Fruit fly (Drosophila melanogaster) whole organism, adult: ENCODE results near the gene bor.

Experiments used
- CG11617 ChIP-seq: fragments of 200-800 bp; sonication (Bioruptor generic); optimal IDR thresholded peaks from 2 replicates; lab custom pipeline; 2017; ENCODE audit warnings: mild to moderate bottlenecking, missing biosample characterization, missing genetic modification reagents, missing genetic modification characterization
- CG12768 ChIP-seq: fragments of 200-800 bp; sonication (Bioruptor generic); optimal IDR thresholded peaks from 2 replicates; lab custom pipeline; 2017; ENCODE audit warnings: missing biosample characterization, missing genetic modification characterization, mild to moderate bottlenecking, moderate library complexity, missing genetic modification reagents
- CG14711 ChIP-seq: fragments of 200-800 bp; sonication (Bioruptor generic); optimal IDR thresholded peaks from 2 replicates; lab custom pipeline; 2018; ENCODE audit warnings: missing biosample characterization, mild to moderate bottlenecking, missing genetic modification characterization, moderate library complexity
- CG1620 ChIP-seq: fragments of 200-800 bp; sonication (Bioruptor generic); optimal IDR thresholded peaks from 2 replicates; lab custom pipeline; 2016; ENCODE audit warnings: missing biosample characterization, missing genetic modification characterization
- CG5204 ChIP-seq: fragments of 200-800 bp; sonication (Bioruptor generic); optimal IDR thresholded peaks from 2 replicates; lab custom pipeline; 2016; ENCODE audit warnings: missing biosample characterization, missing genetic modification characterization
- CG7101 ChIP-seq: fragments of 200-800 bp; sonication (Bioruptor generic); optimal IDR thresholded peaks from 2 replicates; lab custom pipeline; 2018; ENCODE audit warnings: missing biosample characterization, mild to moderate bottlenecking, missing genetic modification characterization, moderate library complexity
- Clk ChIP-seq: fragments of 200-800 bp; sonication (Bioruptor generic); optimal IDR thresholded peaks from 2 replicates; lab custom pipeline; 2017; ENCODE audit warnings: missing biosample characterization, missing genetic modification characterization
- Crg-1 ChIP-seq: fragments of 200-800 bp; sonication (Bioruptor generic); optimal IDR thresholded peaks from 2 replicates; lab custom pipeline; 2016; ENCODE audit warnings: missing biosample characterization, missing genetic modification characterization
- Hr96 ChIP-seq: fragments of 200-800 bp; sonication (Bioruptor generic); optimal IDR thresholded peaks from 2 replicates; lab custom pipeline; 2016; ENCODE audit warnings: missing biosample characterization, missing genetic modification characterization
- Mnt ChIP-seq: fragments of 200-800 bp; sonication (Bioruptor generic); optimal IDR thresholded peaks from 2 replicates; lab custom pipeline; 2016; ENCODE audit warnings: missing biosample characterization, mild to moderate bottlenecking, missing genetic modification characterization
- cic ChIP-seq: fragments of 200-800 bp; sonication (Bioruptor generic); optimal IDR thresholded peaks from 2 replicates; lab custom pipeline; 2017; ENCODE audit warnings: missing biosample characterization, mild to moderate bottlenecking, missing genetic modification characterization, moderate library complexity
- cnc ChIP-seq, 2 experiments: fragments of >200 bp; optimal IDR thresholded peaks; 2 replicates each; lab custom pipeline; 2017
- ovo ChIP-seq: fragments of 200-800 bp; sonication (Bioruptor generic); optimal IDR thresholded peaks from 2 replicates; lab custom pipeline; 2016; ENCODE audit warnings: missing biosample characterization, missing genetic modification characterization
- toe ChIP-seq: fragments of 200-800 bp; sonication (Bioruptor generic); optimal IDR thresholded peaks from 2 replicates; lab custom pipeline; 2016; ENCODE audit warnings: missing biosample characterization, missing genetic modification characterization

dm6 chr3R:16273503-16274131 is 9.7 kb upstream of the bor start:
- TF ChIP-seq Crg-1 (GFP tag; lab: Kevin White, UChicago) (no peak), Clk (no peak), ovo (GFP tag; lab: Kevin White, UChicago) (no peak), Hr96 (GFP tag; lab: Kevin White, UChicago) (no peak), CG5204 (GFP tag; lab: Kevin White, UChicago) (no peak), CG12768 (GFP tag; lab: Kevin White, UChicago) (no peak), cnc (optimal IDR thresholded peaks at IDR 0.05; lab: Kevin White, UChicago) (no peak), CG7101 (tag; lab: Kevin White, UChicago) (no peak), CG14711 (tag; lab: Kevin White, UChicago) (no peak), Mnt (GFP tag; lab: Kevin White, UChicago) (peak; percentile 3), cic (GFP tag; lab: Kevin White, UChicago) (no peak), CG11617 (GFP tag; lab: Kevin White, UChicago) (no peak), CG1620 (GFP tag; lab: Kevin White, UChicago) (no peak), toe (GFP tag; lab: Kevin White, UChicago) (no peak)
